Fruit fly (Drosophila melanogaster) Kc167 (cell line): Measurements from ENCODE around the gene PQBP1.

Experiments used
- Myc ChIP-seq: fragments of >200 bp; optimal IDR thresholded peaks from 2 replicates; lab custom pipeline; 2017; ENCODE audit warnings: missing external identifiers
- Sin3A ChIP-seq: fragments of >200 bp; optimal IDR thresholded peaks from 2 replicates; lab custom pipeline; 2018; ENCODE audit warnings: missing external identifiers
- h ChIP-seq: fragments of >200 bp; optimal IDR thresholded peaks from 3 replicates; lab custom pipeline; 2018; ENCODE audit warnings: missing external identifiers
- insv ChIP-seq: fragments of >200 bp; optimal IDR thresholded peaks from 3 replicates; lab custom pipeline; 2018; ENCODE audit warnings: missing external identifiers
- psq ChIP-seq: fragments of >200 bp; optimal IDR thresholded peaks from 2 replicates; lab custom pipeline; 2017; ENCODE audit warnings: missing external identifiers
- ttk ChIP-seq: sonication (Bioruptor generic); optimal IDR thresholded peaks from 2 replicates; lab custom pipeline; 2017; ENCODE audit warnings: missing external identifiers

- TF ChIP-seq ttk (no peak), psq (lab: Kevin White, UChicago) (no peak), Myc (lab: Kevin White, UChicago) (no peak), insv (lab: Kevin White, UChicago) (no peak), h (lab: Kevin White, UChicago) (no peak), Sin3A (lab: Kevin White, UChicago) (no peak)
Observed at dm6 chr3R:25064907-25065841, at the start of gene PQBP1, which contains the start of gene veli.
